Fruit fly (Drosophila melanogaster) whole organism, pupa: ENCODE measurements around the gene CG6770.

Experiments used
- CG12605 ChIP-seq: fragments of 200-800 bp; sonication (Bioruptor generic); IDR thresholded peaks from 2 replicates; pipeline ENCODE4 v1.3.6; 2022; ENCODE audit warnings: missing biosample characterization, missing genetic modification characterization
- CG13204 ChIP-seq: fragments of 200-800 bp; sonication (Bioruptor generic); optimal IDR thresholded peaks from 2 replicates; lab custom pipeline; 2018; ENCODE audit warnings: missing biosample characterization, mild to moderate bottlenecking, missing genetic modification characterization, moderate library complexity
- CG15710 ChIP-seq: fragments of 200-800 bp; sonication (Bioruptor generic); optimal IDR thresholded peaks from 2 replicates; lab custom pipeline; 2018; ENCODE audit warnings: missing biosample characterization, mild to moderate bottlenecking, missing genetic modification characterization, moderate library complexity
- CG17806 ChIP-seq: fragments of 200-800 bp; sonication (Bioruptor generic); optimal IDR thresholded peaks from 2 replicates; lab custom pipeline; 2018; ENCODE audit warnings: missing biosample characterization, mild to moderate bottlenecking, missing genetic modification characterization, moderate library complexity
- CG32121 ChIP-seq: fragments of 200-800 bp; sonication (Bioruptor generic); IDR thresholded peaks from 2 replicates; pipeline ENCODE4 v1.3.6; 2022; ENCODE audit warnings: missing biosample characterization, missing genetic modification characterization
- CG34367 ChIP-seq: fragments of 200-800 bp; sonication (Bioruptor generic); optimal IDR thresholded peaks from 2 replicates; lab custom pipeline; 2018; ENCODE audit warnings: missing biosample characterization, mild to moderate bottlenecking, missing genetic modification characterization
- CG8159 ChIP-seq: fragments of 200-800 bp; sonication (Bioruptor generic); optimal IDR thresholded peaks from 3 replicates; lab custom pipeline; 2018; ENCODE audit warnings: missing biosample characterization, mild to moderate bottlenecking, missing genetic modification characterization, moderate library complexity
- CG8301 ChIP-seq: fragments of 200-800 bp; sonication (Bioruptor generic); optimal IDR thresholded peaks from 2 replicates; lab custom pipeline; 2018; ENCODE audit warnings: missing biosample characterization, mild to moderate bottlenecking, missing genetic modification characterization
- CG9948 ChIP-seq: fragments of 200-800 bp; sonication (Bioruptor generic); optimal IDR thresholded peaks from 2 replicates; lab custom pipeline; 2018; ENCODE audit warnings: missing biosample characterization, mild to moderate bottlenecking, missing genetic modification characterization, moderate library complexity
- D1 ChIP-seq: fragments of 200-800 bp; sonication (Bioruptor generic); optimal IDR thresholded peaks from 2 replicates; lab custom pipeline; 2018; ENCODE audit warnings: missing biosample characterization, mild to moderate bottlenecking, missing genetic modification characterization, moderate library complexity
- EcR ChIP-seq: fragments of 200-800 bp; sonication (Bioruptor generic); optimal IDR thresholded peaks from 3 replicates; lab custom pipeline; 2019; ENCODE audit warnings: missing biosample characterization, missing genetic modification characterization, mild to moderate bottlenecking, moderate library complexity, missing genetic modification reagents

DNA sequence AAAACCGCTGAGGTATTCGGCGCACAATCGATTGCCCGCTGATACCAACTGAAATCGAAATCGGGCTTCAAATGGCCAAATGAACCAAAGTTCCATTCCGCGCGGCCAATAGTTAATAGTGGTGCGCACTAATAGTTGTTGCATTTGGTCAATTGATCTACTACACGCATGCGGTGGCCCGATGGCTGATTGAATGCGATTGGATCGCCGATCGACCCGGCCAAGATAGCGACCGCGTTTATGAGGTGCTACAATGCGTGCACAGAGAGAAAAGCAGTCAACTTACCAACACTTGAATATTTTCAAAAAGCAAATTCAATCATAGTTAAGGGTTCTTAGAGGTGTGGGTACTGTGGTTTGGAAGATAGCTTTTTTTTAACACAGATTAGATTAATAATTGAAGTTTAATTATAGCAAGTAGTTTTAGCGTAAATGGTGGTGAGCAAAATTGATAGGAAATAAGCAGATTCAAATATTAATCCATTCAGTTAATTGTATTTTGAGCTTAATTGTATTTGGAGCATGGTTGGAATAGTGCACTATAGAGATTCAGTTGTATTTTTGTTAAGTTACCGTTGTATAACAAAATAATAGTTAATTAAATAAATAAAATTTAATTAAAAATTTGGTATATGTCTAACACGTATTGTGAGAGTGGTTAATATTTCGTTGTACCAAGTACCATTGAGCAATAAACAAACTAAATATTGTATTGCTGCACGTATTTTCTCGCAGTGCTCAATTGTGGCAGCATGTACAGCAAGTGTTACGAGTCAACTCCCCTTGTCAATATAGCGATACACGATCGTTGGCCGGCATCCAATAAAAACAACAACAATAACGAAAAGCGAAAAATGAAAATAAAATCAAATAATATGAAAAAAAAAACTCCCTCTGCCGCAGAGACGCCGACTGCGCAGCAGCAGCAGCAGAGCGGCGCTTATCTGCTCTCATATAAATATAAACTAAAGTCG, 19.2 kb downstream of the CG6770 start:
- TF ChIP-seq CG15710 (tag; lab: Kevin White, UChicago): peak; percentile 70
- TF ChIP-seq CG32121 (GFP tag; lab: Robert Waterston, UW): peak; percentile 82
- TF ChIP-seq CG12605: peak; percentile 94
- peak; percentile 48 for TF ChIP-seq CG8301 (tag; lab: Kevin White, UChicago)
- peak; percentile 50 for TF ChIP-seq CG34367 (tag; lab: Kevin White, UChicago)
- peak; percentile 64 for TF ChIP-seq EcR (GFP tag; lab: Kevin White, UChicago)
- TF ChIP-seq CG9948 (tag; lab: Kevin White, UChicago): peak; percentile 51
- TF ChIP-seq CG13204 (GFP tag; lab: Kevin White, UChicago): peak; percentile 65
- TF ChIP-seq D1: no peak
- TF ChIP-seq CG17806 (tag; lab: Kevin White, UChicago): peak; percentile 61
- TF ChIP-seq CG8159 (tag; lab: Kevin White, UChicago): peak; percentile 79
